Worm (Caenorhabditis elegans): ENCODE results near the gene nhr-181.

DNA sequence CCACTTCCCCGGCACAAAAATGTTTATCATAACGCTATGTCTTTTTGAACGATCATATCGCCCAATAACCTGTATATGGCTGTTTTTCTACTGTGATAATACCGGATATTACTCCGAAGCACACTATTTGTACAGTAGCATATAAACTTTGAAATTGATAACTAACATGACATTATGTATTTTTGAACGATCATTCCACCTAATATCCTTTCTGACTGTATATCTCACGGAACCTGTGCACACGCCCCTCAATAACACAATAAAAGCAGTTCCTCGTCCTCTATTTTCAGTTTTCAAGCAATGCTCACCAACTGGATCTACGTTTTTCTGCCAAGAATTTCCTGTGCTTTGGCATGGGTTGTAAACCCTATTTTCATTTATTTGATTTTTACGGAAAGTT lies 6.7 kb downstream of the nhr-181 start, which contains the start of gene srj-40:
- no peak for TF ChIP-seq daf-8 (GFP tag; IDR thresholded peaks at IDR 0.05)
- TF ChIP-seq fos-1 (tag; optimal IDR thresholded peaks at IDR 0.05) = no peak
- TF ChIP-seq nhr-10 (tag; optimal IDR thresholded peaks at IDR 0.05) = no peak

Measured in whole organism, L4 larva.